Worm (Caenorhabditis elegans): ENCODE results near the gene kvs-3.

kvs-3 gene

ce11 chrV:9332611-9333315, 14.7 kb downstream of the kvs-3 start:
- TF ChIP-seq flh-1 (GFP tag; optimal IDR thresholded peaks at IDR 0.05) (no peak), cnd-1 (tag; optimal IDR thresholded peaks at IDR 0.05) (no peak), unc-62 (GFP tag; optimal IDR thresholded peaks at IDR 0.05) (no peak), nhr-28 (tag; optimal IDR thresholded peaks at IDR 0.05) (no peak), lsy-2 (tag; optimal IDR thresholded peaks at IDR 0.05) (no peak), mab-5 (tag; optimal IDR thresholded peaks at IDR 0.05) (no peak), ztf-11 (tag; optimal IDR thresholded peaks at IDR 0.05) (no peak), nhr-2 (tag; optimal IDR thresholded peaks at IDR 0.05) (no peak)

ce11 chrV:9333316-9334048, 15.4 kb downstream of the kvs-3 start, which contains the start of gene acl-14:
acl-14 (minus strand) TSS chrV:9333631.
- TF ChIP-seq drap-1 (GFP tag; optimal IDR thresholded peaks at IDR 0.05) (no peak), zip-8 (tag; optimal IDR thresholded peaks at IDR 0.05) (peak; percentile 97)

ce11 chrV:9334216-9334615, 16.1 kb downstream of the kvs-3 start, which contains the start of gene ucp-4:
ucp-4 (plus strand) TSS chrV:9334298.
- TF ChIP-seq mep-1 (tag; optimal IDR thresholded peaks at IDR 0.05) (no peak), unc-120 (tag; optimal IDR thresholded peaks at IDR 0.05; ENCODE audit: poor library complexity, severe bottlenecking) (no peak), elt-1 (tag; optimal IDR thresholded peaks at IDR 0.05; ENCODE audit: borderline replicate concordance, insufficient read depth) (no peak)

ce11 chrV:9336462-9336861, 18.4 kb downstream of the kvs-3 start, which contains the start of gene coq-6:
coq-6 (plus strand) TSS chrV:9336762.
- TF ChIP-seq mab-5 (tag; optimal IDR thresholded peaks at IDR 0.05) (no peak), flh-1 (GFP tag; optimal IDR thresholded peaks at IDR 0.05) (no peak), zip-8 (tag; optimal IDR thresholded peaks at IDR 0.05) (no peak), elt-3 (tag; optimal IDR thresholded peaks at IDR 0.05) (no peak), sem-2 (GFP tag; optimal IDR thresholded peaks at IDR 0.05) (no peak), pha-4 (tag; optimal IDR thresholded peaks at IDR 0.05) (no peak), lin-32 (GFP tag; optimal IDR thresholded peaks at IDR 0.05) (no peak)

ce11 chrV:9338452-9338851, 20.3 kb downstream of the kvs-3 start:
- TF ChIP-seq zip-8 (tag; optimal IDR thresholded peaks at IDR 0.05) (no peak), flh-1 (GFP tag; optimal IDR thresholded peaks at IDR 0.05) (no peak), tbx-8 (GFP tag; optimal IDR thresholded peaks at IDR 0.05) (no peak), ham-2 (GFP tag; optimal IDR thresholded peaks at IDR 0.05) (no peak), lin-13 (tag; optimal IDR thresholded peaks at IDR 0.05) (no peak), sptf-1 (tag; optimal IDR thresholded peaks at IDR 0.05) (no peak), drap-1 (GFP tag; optimal IDR thresholded peaks at IDR 0.05) (no peak), nhr-12 (tag; optimal IDR thresholded peaks at IDR 0.05) (no peak), elt-3 (tag; optimal IDR thresholded peaks at IDR 0.05) (no peak), mab-5 (tag; optimal IDR thresholded peaks at IDR 0.05) (no peak), lsy-2 (tag; optimal IDR thresholded peaks at IDR 0.05) (no peak), bed-3 (GFP tag; optimal IDR thresholded peaks at IDR 0.05) (no peak), M03D4.4 (tag; optimal IDR thresholded peaks at IDR 0.05) (no peak), unc-62 (GFP tag; optimal IDR thresholded peaks at IDR 0.05) (no peak), ceh-43 (GFP tag; optimal IDR thresholded peaks at IDR 0.05) (no peak), nhr-237 (tag; optimal IDR thresholded peaks at IDR 0.05) (no peak)

- TF ChIP-seq elt-3 (tag; optimal IDR thresholded peaks at IDR 0.05) (no peak), lsy-2 (tag; optimal IDR thresholded peaks at IDR 0.05) (no peak), nhr-76 (tag; optimal IDR thresholded peaks at IDR 0.05) (no peak), sem-2 (GFP tag; optimal IDR thresholded peaks at IDR 0.05) (no peak), tbx-8 (GFP tag; optimal IDR thresholded peaks at IDR 0.05) (no peak), mep-1 (tag; optimal IDR thresholded peaks at IDR 0.05) (no peak), drap-1 (GFP tag; optimal IDR thresholded peaks at IDR 0.05) (no peak), pha-4 (tag; optimal IDR thresholded peaks at IDR 0.05) (no peak), lin-32 (GFP tag; optimal IDR thresholded peaks at IDR 0.05) (no peak), sptf-1 (tag; optimal IDR thresholded peaks at IDR 0.05) (no peak), nhr-12 (tag; optimal IDR thresholded peaks at IDR 0.05) (no peak), ceh-39 (tag; optimal IDR thresholded peaks at IDR 0.05) (no peak), flh-1 (GFP tag; optimal IDR thresholded peaks at IDR 0.05) (no peak), ham-2 (GFP tag; optimal IDR thresholded peaks at IDR 0.05) (no peak), blmp-1 (tag; optimal IDR thresholded peaks at IDR 0.05) (no peak), lin-13 (tag; optimal IDR thresholded peaks at IDR 0.05) (no peak), ceh-83 (GFP tag; optimal IDR thresholded peaks at IDR 0.05) (no peak), snpc-4 (tag; optimal IDR thresholded peaks at IDR 0.05) (no peak)
Measured at ce11 chrV:9340318-9340717, 22.2 kb downstream of the kvs-3 start.
